Fruit fly (Drosophila melanogaster) ovary, adult (tissue): ENCODE results near the gene CG18223.

Experiments used
- CG17801 ChIP-seq: fragments of 200-800 bp; optimal IDR thresholded peaks from 2 replicates; lab custom pipeline; 2019; ENCODE audit warnings: missing biosample characterization, mild to moderate bottlenecking, missing genetic modification characterization, moderate library complexity; ENCODE audit not compliant: partially characterized antibody

CG18223 gene

DNA sequence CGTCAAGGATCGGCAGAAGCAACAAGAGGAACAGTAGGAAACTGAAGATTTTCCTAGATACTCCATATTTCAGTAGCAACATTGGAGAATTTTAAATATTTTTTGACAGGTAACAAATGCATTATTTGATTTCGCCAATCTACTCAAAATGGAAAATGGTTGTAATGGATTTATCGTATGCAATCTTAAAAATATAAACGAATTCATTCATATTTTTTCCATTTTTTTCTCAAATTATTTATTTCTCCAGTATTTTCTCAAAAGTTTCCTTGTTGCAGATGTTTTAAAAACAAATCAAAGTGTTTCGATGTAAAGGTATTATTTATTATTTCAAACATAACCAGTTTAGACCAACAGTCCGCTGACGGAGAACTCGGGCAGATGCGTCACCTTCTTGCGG is at the start of gene CG18223:
CG18223 (minus strand) TSS at position 101 of the 400 bp plus-strand sequence.
- TF ChIP-seq CG17801 (GFP tag; lab: Kevin White, UChicago): no peak

DNA sequence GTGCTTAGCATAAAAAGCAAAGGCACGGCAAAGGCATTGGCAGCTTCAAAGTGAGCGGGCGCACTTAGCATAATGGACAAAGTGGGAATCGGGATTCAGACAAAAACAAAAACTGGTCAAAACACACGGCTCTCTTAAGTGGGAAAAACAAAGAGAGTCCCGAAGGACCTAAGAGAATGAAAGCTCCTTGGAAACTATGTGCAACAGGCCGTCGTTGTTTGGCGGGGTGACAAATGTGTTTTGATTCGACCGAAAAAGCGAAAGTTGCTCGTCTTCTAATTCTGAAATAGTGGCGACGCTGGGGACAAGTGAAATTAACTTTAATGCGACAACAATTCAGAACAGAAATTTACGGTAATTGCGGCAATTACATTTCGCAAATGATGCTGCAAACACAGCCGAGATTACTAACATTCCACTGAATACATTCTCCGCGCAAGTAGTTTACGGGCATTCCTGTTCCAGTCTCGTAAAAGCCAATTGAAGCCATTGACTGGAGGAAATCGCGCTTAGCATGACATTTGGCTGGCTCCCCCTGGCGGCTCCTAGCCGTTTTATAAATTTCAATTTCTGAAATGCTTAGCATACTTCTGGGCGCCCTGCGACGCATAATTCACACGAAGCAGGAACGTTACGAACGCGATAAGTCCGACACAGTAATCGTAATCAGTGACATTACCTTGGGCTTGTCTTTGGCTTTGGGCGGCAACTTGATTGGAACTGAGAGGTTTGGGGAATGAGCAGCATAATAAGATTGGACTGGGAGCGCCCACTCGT is 48.3 kb upstream of the CG18223 start:
- TF ChIP-seq CG17801 (GFP tag; lab: Kevin White, UChicago): no peak

DNA sequence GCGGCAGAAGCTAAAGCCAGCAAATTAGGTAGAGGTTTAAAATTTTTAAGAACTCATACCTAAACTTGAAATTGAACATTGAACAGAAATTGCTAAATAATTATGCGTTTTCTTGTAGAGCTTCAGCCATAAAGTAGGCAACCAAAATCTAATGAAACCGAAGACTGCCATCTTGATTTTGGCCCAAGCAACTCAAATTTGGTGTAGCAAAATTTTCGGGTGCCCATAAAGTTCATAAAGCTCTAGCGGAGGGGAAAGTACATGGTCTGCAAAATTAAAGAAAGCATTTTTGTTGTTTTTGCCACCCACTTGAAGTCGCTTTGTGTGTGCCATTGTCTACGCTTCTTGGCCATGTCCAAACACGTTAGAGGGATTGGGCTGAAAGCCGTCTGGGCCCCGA is 36.9 kb upstream of the CG18223 start:
- TF ChIP-seq CG17801 (GFP tag; lab: Kevin White, UChicago): no peak

DNA sequence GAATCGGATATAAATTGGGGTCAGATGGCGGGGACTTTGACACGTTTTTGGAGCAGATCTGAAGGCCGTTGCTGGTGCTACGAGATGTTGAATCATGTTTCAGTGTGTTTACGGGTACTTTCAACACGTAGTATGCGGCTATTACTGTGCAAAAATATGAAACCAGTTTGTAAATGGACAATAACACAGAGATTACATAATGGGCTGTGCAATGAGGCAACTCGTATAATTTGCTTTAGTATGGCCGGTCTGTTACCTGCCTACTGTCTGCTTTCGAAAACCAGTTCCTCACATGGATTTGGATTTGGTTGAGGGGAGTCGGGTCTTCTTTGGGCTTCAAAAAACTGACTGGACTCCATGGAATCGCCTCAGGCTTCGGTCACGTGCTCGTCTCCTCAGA is 32.3 kb upstream of the CG18223 start:
- TF ChIP-seq CG17801 (GFP tag; lab: Kevin White, UChicago): no peak

DNA sequence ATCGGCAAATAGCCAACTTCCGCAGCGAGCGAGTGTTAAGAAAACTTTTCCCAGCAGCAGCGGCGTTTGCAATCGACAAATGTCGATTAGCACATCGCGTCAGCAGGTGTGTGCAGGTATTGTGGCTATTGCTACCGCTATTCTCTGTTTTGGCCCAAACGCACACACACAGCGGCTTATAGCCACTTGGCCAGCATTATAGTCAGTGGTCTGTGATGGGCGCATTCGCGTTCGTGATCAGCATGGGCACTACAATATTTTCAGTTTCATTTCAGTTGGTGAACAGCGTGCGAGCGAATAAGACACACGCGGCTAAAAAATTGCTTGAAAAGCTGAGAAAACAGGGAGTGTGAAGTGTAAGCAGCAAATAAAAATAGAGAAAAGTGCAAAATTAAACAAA is 30.2 kb upstream of the CG18223 start, which contains the start of gene CG6836:
CG6836 (plus strand) TSS at position 271 of the 400 bp plus-strand sequence.
- TF ChIP-seq CG17801 (GFP tag; lab: Kevin White, UChicago): no peak

DNA sequence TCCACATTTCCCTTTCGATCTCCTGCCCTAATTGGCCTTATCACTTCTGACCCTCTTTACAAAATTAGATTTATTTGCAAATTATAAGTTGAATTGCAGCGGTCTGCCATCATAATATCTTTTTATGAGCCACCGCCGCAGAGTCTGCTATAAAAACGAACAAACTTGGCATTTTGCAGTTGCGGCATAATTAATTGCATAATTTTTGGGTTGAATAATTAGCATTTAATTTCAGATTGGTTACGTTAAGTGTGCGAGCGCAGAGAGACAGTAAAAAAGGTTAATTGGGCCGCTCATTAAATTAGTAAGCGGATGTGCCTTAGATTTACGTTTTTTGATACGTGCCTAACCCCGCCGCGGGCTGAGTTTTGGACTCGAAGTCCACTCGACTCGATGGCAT is 29.0 kb upstream of the CG18223 start:
- no peak for TF ChIP-seq CG17801 (GFP tag; lab: Kevin White, UChicago)

DNA sequence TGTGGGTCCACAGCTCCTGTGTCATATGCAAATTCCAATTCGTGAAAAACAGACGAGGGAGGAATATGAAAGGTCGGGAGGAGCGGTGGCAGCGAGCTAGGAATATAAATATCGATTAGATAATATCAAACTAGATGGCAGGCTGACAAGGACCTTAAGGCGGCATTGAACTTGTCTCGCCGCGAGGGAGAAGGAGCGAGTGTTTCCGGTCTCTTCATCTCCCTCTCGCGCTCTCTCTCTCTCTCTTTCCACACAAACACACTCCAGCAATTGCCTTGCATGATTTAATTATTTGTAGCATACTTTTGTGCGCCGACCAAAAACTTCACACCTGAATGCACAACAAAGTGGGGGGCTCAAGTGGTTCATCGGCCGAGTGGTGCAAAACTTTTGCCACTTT is 26.8 kb upstream of the CG18223 start:
- no peak for TF ChIP-seq CG17801 (GFP tag; lab: Kevin White, UChicago)

DNA sequence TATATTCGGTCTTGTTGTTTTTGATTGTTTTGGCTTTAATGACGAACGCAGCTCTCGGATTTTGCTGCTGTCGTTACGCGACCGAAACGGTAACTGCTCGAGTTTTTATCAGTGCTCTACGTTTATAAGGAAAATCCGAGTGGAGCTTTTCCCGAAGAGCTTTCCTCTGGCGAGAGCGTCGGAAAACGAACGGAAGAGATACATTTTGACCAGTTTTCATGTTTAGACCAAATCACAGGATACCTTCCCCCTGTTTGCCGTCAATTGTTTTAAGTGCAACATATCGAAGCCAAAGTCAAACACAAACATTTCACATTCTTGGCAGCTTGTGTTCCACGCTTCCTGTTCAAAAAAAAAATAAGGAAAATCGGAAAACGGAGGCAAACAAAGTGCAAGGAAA is 25.8 kb upstream of the CG18223 start, which contains the start of gene CG32204:
CG32204 (minus strand) TSS at position 101 of the 400 bp plus-strand sequence.
- TF ChIP-seq CG17801 (GFP tag; lab: Kevin White, UChicago): no peak

DNA sequence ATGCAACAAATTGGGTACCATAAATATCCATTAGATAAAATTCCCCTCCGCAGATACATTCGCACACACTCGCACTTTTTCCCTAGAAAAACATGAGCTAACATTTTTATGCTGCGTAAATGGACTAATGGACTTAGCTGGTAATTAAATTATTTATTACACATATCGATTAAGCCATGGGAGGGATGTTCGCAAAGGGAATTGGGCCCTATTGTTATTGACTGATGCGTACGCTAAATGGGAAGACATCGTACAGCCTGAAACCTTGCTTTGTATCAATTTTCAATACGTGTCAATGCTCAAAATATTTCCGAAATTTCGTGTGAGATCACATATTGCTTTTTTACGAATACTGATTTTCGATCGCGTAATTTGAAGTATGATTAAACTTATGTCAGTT is 4.7 kb upstream of the CG18223 start, which contains the start of gene CG43049:
CG43049 (plus strand) TSS at position 301 of the 400 bp plus-strand sequence.
- TF ChIP-seq CG17801 (GFP tag; lab: Kevin White, UChicago): no peak

DNA sequence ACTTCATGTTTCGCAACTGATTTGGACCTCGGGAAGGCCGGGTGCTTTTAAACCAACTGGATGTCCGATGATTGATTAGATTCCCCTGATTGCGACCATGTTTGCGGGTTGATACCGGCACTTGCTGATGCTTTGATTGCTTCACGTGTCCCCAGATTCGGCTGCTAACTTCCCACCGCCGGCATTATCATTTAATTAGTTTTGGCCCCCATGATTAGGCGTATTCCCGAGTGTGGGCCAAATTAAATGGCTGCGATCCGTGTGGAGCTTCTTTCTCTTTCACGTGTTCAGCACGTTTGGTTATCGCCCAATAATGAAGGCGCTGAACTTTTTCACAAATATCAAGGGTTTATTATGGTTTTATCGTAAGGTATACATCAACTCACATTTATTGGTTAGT is 2.0 kb upstream of the CG18223 start, which contains the start of gene CG3819:
CG3819 (minus strand) TSS at position 23 of the 400 bp plus-strand sequence.
- no peak for TF ChIP-seq CG17801 (GFP tag; lab: Kevin White, UChicago)

DNA sequence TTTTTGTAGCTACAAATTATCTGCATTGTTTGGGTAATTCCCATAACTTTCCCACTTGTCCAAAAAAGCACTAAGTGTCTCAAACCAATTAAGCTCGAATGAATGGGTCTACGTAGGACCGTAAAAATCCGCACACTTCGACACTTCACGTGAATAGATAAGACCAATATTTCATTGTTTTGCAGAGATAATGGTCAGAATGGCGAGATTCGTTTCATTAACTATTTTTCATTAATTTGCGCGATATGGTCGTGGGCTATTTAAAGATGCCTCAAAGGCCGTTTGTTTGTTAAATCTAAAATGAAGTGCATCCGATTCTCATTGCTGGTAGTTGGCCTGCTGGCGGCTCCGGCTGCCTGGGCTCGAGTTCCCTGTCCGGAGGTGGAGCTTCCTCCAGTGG is 2.8 kb downstream of the CG18223 start, which contains the start of gene CG6839:
CG6839 (plus strand) TSS at position 301 of the 400 bp plus-strand sequence.
- TF ChIP-seq CG17801 (GFP tag; lab: Kevin White, UChicago): no peak

DNA sequence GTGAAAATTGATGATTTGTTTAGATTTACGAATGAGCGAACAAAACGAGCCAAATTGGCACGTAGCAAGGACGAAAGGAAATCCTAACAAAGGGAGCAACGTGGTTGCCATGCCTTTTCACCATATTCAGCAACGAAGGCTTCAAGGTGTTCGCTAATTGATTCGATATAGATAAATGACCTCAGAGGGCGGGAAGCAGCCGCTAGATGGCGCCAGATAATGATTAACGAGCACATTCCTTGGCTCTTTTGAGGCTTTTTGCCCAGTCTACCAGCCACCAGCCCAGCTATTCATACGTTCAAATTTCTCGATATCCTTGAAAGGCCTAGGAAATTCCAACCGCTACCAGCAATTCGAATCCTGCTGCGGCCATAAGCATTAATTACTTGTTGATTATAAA is 3.7 kb downstream of the CG18223 start:
- TF ChIP-seq CG17801 (GFP tag; lab: Kevin White, UChicago): no peak

DNA sequence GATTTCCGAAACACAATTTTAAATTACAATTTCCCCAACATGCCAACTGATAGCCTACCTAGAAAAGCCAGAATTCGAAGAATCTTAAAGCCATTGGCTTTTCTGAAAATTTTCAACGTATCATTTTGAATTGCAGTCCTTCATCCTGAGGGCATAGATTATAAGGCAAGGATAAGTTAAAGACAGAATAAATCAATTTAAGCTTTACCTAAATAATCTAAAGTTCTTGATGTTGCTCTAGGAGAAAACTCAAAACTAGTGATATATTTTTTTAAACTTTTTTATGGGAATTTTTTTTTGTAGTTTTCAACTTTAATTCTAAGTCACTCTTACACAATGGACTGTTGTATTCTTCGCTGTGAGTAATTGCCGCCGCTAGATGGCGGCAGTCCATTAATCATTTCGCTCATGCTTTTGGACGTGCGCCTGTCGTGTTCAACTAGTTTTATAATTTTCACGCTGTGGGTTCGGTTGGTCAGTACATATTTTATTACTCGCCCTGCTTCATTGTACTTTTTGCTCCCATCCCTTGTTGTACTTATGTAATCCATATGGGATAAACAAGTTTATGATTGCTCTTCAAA is 5.9 kb downstream of the CG18223 start, which contains the start of gene COX6AL2:
COX6AL2 (minus strand) TSS at position 51 of the 584 bp plus-strand sequence.
- TF ChIP-seq CG17801 (GFP tag; lab: Kevin White, UChicago): no peak

DNA sequence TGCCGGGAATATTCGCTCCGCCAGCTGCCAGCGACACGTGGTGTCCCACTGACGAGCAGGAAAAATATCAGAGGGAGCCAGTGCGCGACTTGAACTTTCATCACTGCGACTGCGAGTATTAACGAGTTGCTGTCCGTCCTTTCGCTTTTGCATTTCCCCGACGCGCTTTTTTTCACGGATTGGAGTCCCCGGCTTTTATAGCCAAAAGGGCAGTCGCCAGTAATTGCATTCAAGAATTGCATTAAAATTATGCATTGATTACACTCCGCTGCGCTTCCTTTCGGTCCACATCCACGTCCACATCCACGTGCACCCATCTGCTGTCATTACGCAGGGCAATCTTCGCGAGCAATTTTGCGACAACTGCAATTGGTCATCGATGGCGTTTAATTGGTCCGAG is 9.0 kb downstream of the CG18223 start, which contains the start of gene Ir75d:
Ir75d (minus strand) TSS at position 101 of the 400 bp plus-strand sequence.
- TF ChIP-seq CG17801 (GFP tag; lab: Kevin White, UChicago): no peak
